Worm (Caenorhabditis elegans) whole organism, young adult: ENCODE data around the gene F22B5.4.

ENCODE experiments used
- F22D6.2 ChIP-seq: sonication (generic microtip); optimal IDR thresholded peaks from 2 replicates; lab custom pipeline; 2016; ENCODE audit warnings: mild to moderate bottlenecking, missing genetic modification characterization, missing compliant biosample characterization
- Y56A3A.18 ChIP-seq: fragments of 200-800 bp; sonication (Bioruptor generic); IDR thresholded peaks from 2 replicates; pipeline ENCODE4 v1.3.6; 2022; ENCODE audit warnings: missing genetic modification reagents, missing genetic modification characterization, missing compliant biosample characterization
- atf-7 ChIP-seq: sonication (generic microtip); optimal IDR thresholded peaks from 2 replicates; lab custom pipeline; 2017; ENCODE audit warnings: mild to moderate bottlenecking, missing genetic modification characterization, missing compliant biosample characterization
- cebp-1 ChIP-seq, 2 experiments: fragments of 200-800 bp in 1 of 2; sonication (Bioruptor generic) in 1 of 2; sonication (generic microtip) in 1 of 2; IDR thresholded peaks in 1 of 2; optimal IDR thresholded peaks in 1 of 2; 2 replicates each; pipeline versions ENCODE4 v1.3.6 to Lab custom; 2017 to 2022; ENCODE audit warnings: missing compliant biosample characterization in 2 of 2, missing genetic modification characterization in 2 of 2, mild to moderate bottlenecking in 1 of 2, missing genetic modification reagents in 1 of 2, moderate library complexity in 1 of 2
- dpl-1 ChIP-seq: fragments of 150-350 bp; optimal IDR thresholded peaks from 2 replicates; lab custom pipeline; 2014; ENCODE audit warnings: missing biosample characterization, missing genetic modification reagents, missing genetic modification characterization
- him-1 ChIP-seq: sonication (generic microtip); optimal IDR thresholded peaks from 2 replicates; lab custom pipeline; 2016; ENCODE audit warnings: missing genotype, missing genetic modification reagents, missing genetic modification characterization, missing compliant biosample characterization
- madf-3 ChIP-seq: fragments of 200-800 bp; sonication (Bioruptor generic); IDR thresholded peaks from 2 replicates; pipeline ENCODE4 v1.3.6; 2022; ENCODE audit warnings: missing genetic modification reagents, missing genetic modification characterization, missing compliant biosample characterization
- nhr-179 ChIP-seq: sonication (generic microtip); optimal IDR thresholded peaks from 2 replicates; lab custom pipeline; 2016; ENCODE audit warnings: mild to moderate bottlenecking, missing genetic modification characterization, missing compliant biosample characterization
- sea-2 ChIP-seq: fragments of 200-800 bp; sonication (Bioruptor generic); IDR thresholded peaks from 2 replicates; pipeline ENCODE4 v1.3.6; 2022; ENCODE audit warnings: missing genetic modification characterization, missing compliant biosample characterization
- snpc-4 ChIP-seq, 5 experiments: fragments of 150-350 bp in 1 of 5; sonication (generic microtip) in 4 of 5; optimal IDR thresholded peaks; 2 replicates each; lab custom pipeline; 2014 to 2018; ENCODE audit warnings: missing genetic modification characterization in 5 of 5, missing biosample characterization in 3 of 5, antibody characterized with exemption in 2 of 5, mild to moderate bottlenecking in 2 of 5, missing compliant biosample characterization in 2 of 5, missing genotype in 2 of 5, moderate library complexity in 2 of 5, missing genetic modification reagents in 1 of 5
- tlf-1 ChIP-seq: fragments of 200-800 bp; sonication (Bioruptor generic); optimal IDR thresholded peaks from 2 replicates; lab custom pipeline; 2018; ENCODE audit warnings: mild to moderate bottlenecking, missing genetic modification characterization, missing compliant biosample characterization
- unc-62 ChIP-seq: fragments of 150-350 bp; optimal IDR thresholded peaks from 2 replicates; lab custom pipeline; 2014; ENCODE audit warnings: missing biosample characterization, missing genetic modification reagents, missing genetic modification characterization

- TF ChIP-seq F22D6.2 (tag; lab: Kevin White, UChicago): no peak
- no peak for TF ChIP-seq sea-2 (GFP tag; lab: Robert Waterston, UW)
- no peak for TF ChIP-seq tlf-1
- TF ChIP-seq snpc-4 (GFP tag; optimal IDR thresholded peaks at IDR 0.05; lab: Kevin White, UChicago): no peak
- no peak for TF ChIP-seq snpc-4 (tag; optimal IDR thresholded peaks at IDR 0.05; lab: Kevin White, UChicago)
- TF ChIP-seq unc-62 (GFP tag; lab: Kevin White, UChicago): no peak
- no peak for TF ChIP-seq nhr-179 (tag; lab: Kevin White, UChicago)
- no peak for TF ChIP-seq madf-3 (GFP tag; lab: Robert Waterston, UW)
- no peak for TF ChIP-seq atf-7 (tag; lab: Kevin White, UChicago)
- no peak for TF ChIP-seq cebp-1 (GFP tag; IDR thresholded peaks at IDR 0.05; lab: Robert Waterston, UW)
- no peak for TF ChIP-seq cebp-1 (tag; optimal IDR thresholded peaks at IDR 0.05; lab: Kevin White, UChicago)
- TF ChIP-seq dpl-1 (GFP tag; lab: Kevin White, UChicago): no peak
- TF ChIP-seq Y56A3A.18 (GFP tag; lab: Robert Waterston, UW): no peak
- TF ChIP-seq him-1: no peak
Measured at ce11 chrII:8446731-8447130, 2.8 kb upstream of the F22B5.4 start, which contains the start of gene cut-3.
